Worm (Caenorhabditis elegans): ENCODE measurements around the gene C27H5.6.

The C27H5.6 gene

DNA sequence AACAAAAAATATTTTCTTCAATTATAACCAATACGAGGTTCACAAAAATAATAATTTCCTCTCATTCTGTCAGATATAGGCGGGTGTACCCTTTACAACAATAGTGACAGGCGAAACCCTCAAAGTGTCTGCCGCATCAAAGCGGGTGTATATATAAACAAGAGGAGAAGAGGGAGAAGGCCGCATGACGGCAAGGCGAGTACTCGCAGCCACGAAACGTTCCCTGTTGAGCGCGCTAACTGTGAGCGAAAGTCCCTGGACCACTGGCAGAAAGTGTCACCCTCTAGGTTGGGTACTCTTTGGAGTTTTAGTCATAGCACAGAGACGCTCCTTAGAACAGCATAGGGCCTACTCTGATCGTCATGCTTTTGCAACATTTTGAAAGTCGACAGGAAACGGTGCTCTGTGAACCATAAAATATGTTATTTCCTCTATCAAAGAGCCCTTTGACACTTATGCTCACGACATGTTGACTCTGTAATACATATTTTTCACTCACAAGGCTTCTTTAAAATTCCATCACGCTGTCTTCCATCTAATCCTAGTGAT lies 13.1 kb upstream of the C27H5.6 start, which contains the start of gene pcrg-1 (continued):
- TF ChIP-seq cey-2 (tag; optimal IDR thresholded peaks at IDR 0.05; ENCODE audit: borderline replicate concordance, insufficient read depth) (no peak), nhr-42 (GFP tag; IDR thresholded peaks at IDR 0.05) (peak; percentile 84), vab-7 (GFP tag; IDR thresholded peaks at IDR 0.05) (peak; percentile 93), nhr-237 (tag; optimal IDR thresholded peaks at IDR 0.05) (no peak), madf-5 (GFP tag; IDR thresholded peaks at IDR 0.05) (peak; percentile 23 to 70; a peak in 1 of 4 replicates)

DNA sequence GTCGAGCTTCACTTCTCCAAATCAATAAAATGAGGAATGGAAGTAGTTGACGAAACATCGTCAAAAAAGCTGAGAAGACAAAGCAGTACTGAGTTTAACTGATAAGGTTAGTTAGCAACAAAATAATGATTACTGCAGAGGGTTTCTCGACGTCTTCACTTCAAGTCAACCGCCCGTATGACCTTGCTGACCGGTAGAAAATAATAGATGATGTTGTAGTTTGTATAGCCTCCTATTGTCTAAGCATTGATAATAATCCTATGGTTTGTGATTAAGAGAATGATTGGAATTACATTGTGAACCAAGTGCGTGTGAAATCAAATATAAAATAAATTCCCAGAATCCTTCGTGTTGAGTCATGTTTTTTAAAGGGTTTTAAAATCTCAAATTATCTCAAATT lies 12.3 kb upstream of the C27H5.6 start, which contains the start of gene E04F6.6:
E04F6.6 (minus strand) TSS at position 258 of the 400 bp plus-strand sequence.
- TF ChIP-seq daf-12 (tag; optimal IDR thresholded peaks at IDR 0.05) (no peak), spr-1 (tag; optimal IDR thresholded peaks at IDR 0.05) (no peak), saeg-2 (GFP tag; IDR thresholded peaks at IDR 0.05) (no peak), F37D6.2 (tag; optimal IDR thresholded peaks at IDR 0.05) (no peak), dmd-8 (GFP tag; IDR thresholded peaks at IDR 0.05) (no peak), tag-97 (GFP tag; IDR thresholded peaks at IDR 0.05) (no peak), aha-1 (tag) (peak; percentile 30), nhr-41 (GFP tag; IDR thresholded peaks at IDR 0.05) (no peak), mep-1 (tag; optimal IDR thresholded peaks at IDR 0.05) (no peak), ceh-44 (GFP tag; IDR thresholded peaks at IDR 0.05) (no peak), fkh-10 (GFP tag; optimal IDR thresholded peaks at IDR 0.05) (no peak), set-16 (GFP tag; IDR thresholded peaks at IDR 0.05) (no peak), zip-11 (GFP tag; IDR thresholded peaks at IDR 0.05) (no peak), hlh-30 (tag; optimal IDR thresholded peaks at IDR 0.05; ENCODE audit: insufficient read depth) (no peak), nhr-28 (tag; optimal IDR thresholded peaks at IDR 0.05) (peak; percentile 87), spr-3 (GFP tag; optimal IDR thresholded peaks at IDR 0.05) (no peak), snpc-1.2 (GFP tag; IDR thresholded peaks at IDR 0.05) (no peak)

DNA sequence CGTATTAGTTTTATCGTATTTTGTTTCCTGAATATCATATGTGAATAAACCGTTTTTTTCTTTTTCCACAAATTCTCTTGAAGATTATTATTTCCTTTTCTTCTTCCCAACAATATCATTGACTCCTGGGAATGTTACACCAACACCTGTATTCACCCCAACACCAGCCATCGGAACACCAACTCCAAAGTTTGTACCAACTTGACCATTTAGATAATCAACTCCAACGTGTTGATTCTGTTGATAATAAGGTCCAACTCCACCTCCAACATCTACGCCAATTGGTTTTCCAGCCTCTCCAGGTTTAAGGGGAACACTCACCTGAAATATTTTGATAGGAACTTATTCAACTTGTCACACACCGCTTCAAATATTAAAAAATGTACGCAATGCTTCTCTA lies 10.4 kb upstream of the C27H5.6 start:
- TF ChIP-seq aha-1 (tag) (peak; percentile 95), lin-38 (GFP tag; IDR thresholded peaks at IDR 0.05) (peak; percentile 17; the same call in 1 of the 2 replicates), dmd-8 (GFP tag; IDR thresholded peaks at IDR 0.05) (0 out of 2 replicates have a peak, but pooled peaks have one; percentile 55), hmg-1.1 (GFP tag; IDR thresholded peaks at IDR 0.05) (no peak), mep-1 (tag; optimal IDR thresholded peaks at IDR 0.05) (peak; percentile 29), daf-16 (GFP tag; optimal IDR thresholded peaks at IDR 0.05) (no peak), daf-16 (tag; optimal IDR thresholded peaks at IDR 0.05) (peak; percentile 14), mes-2 (tag; optimal IDR thresholded peaks at IDR 0.05; ENCODE audit: poor library complexity, severe bottlenecking) (no peak)

DNA sequence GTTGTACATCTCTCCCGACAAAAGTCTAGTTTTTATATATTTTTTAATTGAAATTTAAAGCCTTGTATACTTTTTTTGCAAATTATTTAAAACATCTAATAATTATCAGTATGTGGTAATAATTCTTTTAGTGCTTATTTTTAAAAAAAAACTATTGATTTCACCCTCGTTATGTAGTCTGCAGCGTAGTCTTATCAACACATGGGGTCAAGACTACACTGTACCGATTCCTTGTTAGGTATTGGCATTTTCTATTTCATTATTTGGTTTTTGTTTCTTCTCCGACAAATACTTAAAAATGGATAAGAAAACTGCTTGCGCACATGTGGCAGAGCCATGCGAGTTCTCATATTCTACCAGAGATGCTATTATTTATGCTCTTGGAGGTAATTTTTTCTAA lies 9.0 kb upstream of the C27H5.6 start, which contains the start of gene maoc-1:
maoc-1 (plus strand) TSS at position 237 of the 400 bp plus-strand sequence.
- no peak for TF ChIP-seq saeg-2 (GFP tag; IDR thresholded peaks at IDR 0.05)
- TF ChIP-seq mes-2 (tag; optimal IDR thresholded peaks at IDR 0.05; ENCODE audit: poor library complexity, severe bottlenecking): peak; percentile 7
- TF ChIP-seq ceh-28 (tag; optimal IDR thresholded peaks at IDR 0.05): no peak
- no peak for TF ChIP-seq zfp-2 (tag; optimal IDR thresholded peaks at IDR 0.05)
- peak; percentile 37 for TF ChIP-seq nhr-77 (tag; optimal IDR thresholded peaks at IDR 0.05)
- TF ChIP-seq pha-4 (GFP tag; IDR thresholded peaks at IDR 0.05): 0 out of 2 replicates have a peak, but pooled peaks have one; percentile 40
- no peak for TF ChIP-seq pha-4 (tag; optimal IDR thresholded peaks at IDR 0.05)
- TF ChIP-seq mdl-1 (tag; optimal IDR thresholded peaks at IDR 0.05): peak in 1 of 2 experiments; percentile 21
- TF ChIP-seq lin-15B (tag; optimal IDR thresholded peaks at IDR 0.05): no peak
- TF ChIP-seq daf-16 (GFP tag; optimal IDR thresholded peaks at IDR 0.05): no peak
- peak; percentile 75 for TF ChIP-seq daf-16 (tag; optimal IDR thresholded peaks at IDR 0.05)
- no peak for TF ChIP-seq daf-8 (GFP tag; IDR thresholded peaks at IDR 0.05)
- peak in 1 of 2 experiments; percentile 5 for TF ChIP-seq lsy-2 (tag; optimal IDR thresholded peaks at IDR 0.05)
- TF ChIP-seq nhr-28 (tag; optimal IDR thresholded peaks at IDR 0.05): peak; percentile 95
- TF ChIP-seq dmd-9 (GFP tag; IDR thresholded peaks at IDR 0.05): no peak
- peak; percentile 24 for TF ChIP-seq dve-1 (tag; optimal IDR thresholded peaks at IDR 0.05; ENCODE audit: insufficient read depth)
- peak; percentile 33 for TF ChIP-seq hlh-11 (tag; optimal IDR thresholded peaks at IDR 0.05)

All from whole organism, L4 larva.